Worm (Caenorhabditis elegans): Measurements from ENCODE around the gene ptl-1.

ce11 chrIII:790591-790990, 25.6 kb downstream of the ptl-1 start:
- no peak for TF ChIP-seq C38D4.7 (GFP tag; optimal IDR thresholded peaks at IDR 0.05)
- no peak for TF ChIP-seq unc-86 (tag; optimal IDR thresholded peaks at IDR 0.05)
- no peak for TF ChIP-seq F13H6.1 (tag; optimal IDR thresholded peaks at IDR 0.05)
- no peak for TF ChIP-seq unc-42 (tag; optimal IDR thresholded peaks at IDR 0.05)
- no peak for TF ChIP-seq ahr-1 (tag; optimal IDR thresholded peaks at IDR 0.05)
- no peak for TF ChIP-seq ceh-18 (tag; optimal IDR thresholded peaks at IDR 0.05)
- no peak for TF ChIP-seq ama-1 (optimal IDR thresholded peaks at IDR 0.05)
- no peak for TF ChIP-seq fkh-10 (GFP tag; optimal IDR thresholded peaks at IDR 0.05)
- no peak for TF ChIP-seq ceh-22 (tag; optimal IDR thresholded peaks at IDR 0.05)
